Fruit fly (Drosophila melanogaster) whole organism: ENCODE measurements around the gene oc.

Experiments
- CG8478 ChIP-seq: fragments of >200 bp; optimal IDR thresholded peaks from 2 replicates; lab custom pipeline; 2018; ENCODE audit warnings: inconsistent platforms
- Dll ChIP-seq: fragments of >200 bp; optimal IDR thresholded peaks from 2 replicates; lab custom pipeline; 2017
- EcR ChIP-seq, 2 experiments: fragments of >200 bp; optimal IDR thresholded peaks; 2 replicates each; lab custom pipeline; 2017; ENCODE audit warnings: missing biosample characterization in 2 of 2, missing genetic modification characterization in 2 of 2, missing genetic modification reagents in 2 of 2
- pan ChIP-seq: fragments of >200 bp; optimal IDR thresholded peaks from 2 replicates; lab custom pipeline; 2017
- psq ChIP-seq: fragments of >200 bp; optimal IDR thresholded peaks from 2 replicates; lab custom pipeline; 2017
- usp ChIP-seq: fragments of >200 bp; optimal IDR thresholded peaks from 2 replicates; lab custom pipeline; 2017; ENCODE audit warnings: missing biosample characterization, missing genetic modification characterization, mixed read lengths

Gene oc

DNA sequence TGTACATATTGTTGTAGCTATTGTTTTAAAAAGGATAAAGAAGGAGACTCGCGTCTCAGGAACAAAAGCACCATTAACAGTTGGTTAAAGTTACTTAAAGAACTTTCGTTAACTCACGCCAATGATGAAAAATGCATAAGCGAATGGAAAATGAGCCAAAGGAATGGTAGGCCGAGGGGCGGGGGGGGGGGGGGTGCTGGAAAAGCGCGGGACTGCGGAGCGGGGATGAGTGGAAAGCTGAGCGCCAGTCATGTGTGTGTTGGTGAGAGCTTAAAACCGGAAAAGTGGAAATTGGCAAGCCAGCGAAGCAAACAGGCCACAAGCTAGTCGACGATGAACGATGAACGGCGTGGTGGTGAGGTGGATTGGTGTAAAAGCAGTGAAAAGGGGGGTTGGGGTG lies 7.6 kb upstream of the oc start:
- TF ChIP-seq EcR (GFP tag; optimal IDR thresholded peaks at IDR 0.05; lab: Kevin White, UChicago): no peak
- TF ChIP-seq CG8478 (lab: Kevin White, UChicago): no peak
- TF ChIP-seq Dll: no peak
- TF ChIP-seq psq (lab: Kevin White, UChicago): no peak
- TF ChIP-seq pan (lab: Kevin White, UChicago): no peak
- no peak for TF ChIP-seq usp

dm6 chrX:8656550-8657431 lies 6.3 kb upstream of the oc start:
- TF ChIP-seq usp (no peak), pan (lab: Kevin White, UChicago) (no peak), psq (lab: Kevin White, UChicago) (no peak), CG8478 (lab: Kevin White, UChicago) (no peak), Dll (no peak), EcR (GFP tag; optimal IDR thresholded peaks at IDR 0.05; lab: Kevin White, UChicago) (no peak)

DNA sequence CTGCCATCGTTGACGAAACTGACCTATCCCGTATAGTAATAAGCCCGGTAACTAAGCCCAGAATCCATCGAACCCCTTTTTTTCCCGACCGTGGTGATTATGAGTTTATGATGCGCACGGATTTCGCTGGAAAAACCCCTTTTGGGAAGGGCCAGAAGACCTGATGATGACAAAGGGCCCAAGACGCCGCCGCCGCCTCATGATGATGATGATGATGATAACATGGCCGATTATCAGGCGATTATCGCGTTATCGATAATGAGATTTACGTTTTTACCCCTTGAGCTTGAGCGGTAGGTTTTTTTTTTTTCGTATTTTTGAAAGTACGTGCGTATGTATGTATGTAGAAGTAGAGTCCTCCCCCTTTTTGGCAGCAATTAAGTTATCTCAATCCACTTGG lies 4.7 kb upstream of the oc start:
- TF ChIP-seq psq (lab: Kevin White, UChicago) (no peak), Dll (no peak), EcR (GFP tag; optimal IDR thresholded peaks at IDR 0.05; lab: Kevin White, UChicago) (no peak), pan (lab: Kevin White, UChicago) (no peak), CG8478 (lab: Kevin White, UChicago) (no peak), usp (no peak)

dm6 chrX:8653955-8654589 lies 3.6 kb upstream of the oc start:
- TF ChIP-seq usp (no peak), EcR (GFP tag; optimal IDR thresholded peaks at IDR 0.05; lab: Kevin White, UChicago) (no peak), pan (lab: Kevin White, UChicago) (no peak), psq (lab: Kevin White, UChicago) (no peak), CG8478 (lab: Kevin White, UChicago) (no peak), Dll (no peak)

- no peak for TF ChIP-seq pan (lab: Kevin White, UChicago)
- no peak for TF ChIP-seq usp
- no peak for TF ChIP-seq EcR (GFP tag; optimal IDR thresholded peaks at IDR 0.05; lab: Kevin White, UChicago)
- no peak for TF ChIP-seq psq (lab: Kevin White, UChicago)
- TF ChIP-seq CG8478 (lab: Kevin White, UChicago): no peak
- TF ChIP-seq Dll: no peak
Observed at dm6 chrX:8640636-8641216, 9.8 kb downstream of the oc start.

dm6 chrX:8637013-8637412 lies 13.5 kb downstream of the oc start:
- no peak for TF ChIP-seq Dll
- TF ChIP-seq usp: no peak
- TF ChIP-seq pan (lab: Kevin White, UChicago): no peak
- no peak for TF ChIP-seq psq (lab: Kevin White, UChicago)
- no peak for TF ChIP-seq CG8478 (lab: Kevin White, UChicago)
- no peak for TF ChIP-seq EcR (GFP tag; optimal IDR thresholded peaks at IDR 0.05; lab: Kevin White, UChicago)

DNA sequence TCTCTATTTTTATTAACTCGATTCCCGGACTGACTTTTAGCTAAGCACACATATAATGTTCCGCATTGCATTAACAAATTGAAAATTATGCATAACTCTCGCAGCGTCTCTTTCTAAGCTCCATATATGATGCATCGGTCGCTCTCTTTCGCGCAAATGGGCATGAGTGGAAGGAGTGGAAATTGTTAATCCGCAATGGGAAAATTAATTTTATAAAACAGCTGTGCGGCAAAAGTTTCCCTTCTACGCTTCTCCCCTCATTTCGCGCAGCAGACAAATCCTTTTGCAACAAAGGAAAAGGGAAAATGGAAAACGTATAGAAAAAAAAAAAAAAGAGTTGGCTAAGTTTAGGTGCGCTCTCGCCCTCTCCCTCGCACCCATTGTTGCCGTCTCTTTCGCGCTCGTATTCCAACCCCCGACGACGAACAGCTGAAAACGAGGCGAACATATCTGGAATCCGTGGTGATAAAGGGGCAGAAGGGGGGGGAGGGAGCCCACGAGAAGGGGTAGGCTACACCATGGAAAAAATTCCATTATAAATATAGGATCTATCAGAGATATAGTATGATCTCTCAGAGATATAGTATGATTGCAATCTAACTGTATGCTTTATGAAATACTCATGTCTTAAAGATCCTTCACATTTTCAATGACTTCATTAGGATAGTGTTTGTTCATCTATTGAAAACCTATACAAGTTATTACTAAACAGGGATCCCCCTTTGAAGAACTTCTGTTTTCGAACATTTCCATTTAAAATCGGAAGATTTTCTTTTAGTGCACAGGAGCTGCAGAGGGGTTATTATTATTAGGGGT lies 14.2 kb downstream of the oc start:
- TF ChIP-seq CG8478 (lab: Kevin White, UChicago): no peak

DNA sequence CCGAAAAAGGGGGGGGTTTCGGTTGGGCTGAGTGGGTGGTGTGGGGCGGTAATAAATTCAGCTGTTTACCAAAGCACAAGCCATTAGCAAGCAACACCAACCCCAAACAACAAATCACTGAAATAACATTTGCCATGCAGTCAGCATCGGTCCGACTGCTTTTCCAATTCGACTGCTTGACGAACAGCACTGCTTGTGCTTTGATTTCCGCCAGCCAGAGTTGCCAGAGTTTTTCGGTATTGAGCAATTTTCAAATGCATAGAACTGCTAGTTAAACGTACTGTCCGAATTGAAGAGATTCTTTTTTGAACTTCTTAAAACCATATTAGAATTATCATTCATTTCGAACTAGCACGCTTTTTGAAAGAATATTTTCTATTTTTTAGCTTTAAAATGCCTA lies 15.7 kb downstream of the oc start:
- TF ChIP-seq CG8478 (lab: Kevin White, UChicago): no peak
- TF ChIP-seq EcR (GFP tag; optimal IDR thresholded peaks at IDR 0.05; lab: Kevin White, UChicago): no peak
- TF ChIP-seq usp: no peak

dm6 chrX:8627171-8627570 lies 23.3 kb downstream of the oc start:
- TF ChIP-seq usp: no peak

DNA sequence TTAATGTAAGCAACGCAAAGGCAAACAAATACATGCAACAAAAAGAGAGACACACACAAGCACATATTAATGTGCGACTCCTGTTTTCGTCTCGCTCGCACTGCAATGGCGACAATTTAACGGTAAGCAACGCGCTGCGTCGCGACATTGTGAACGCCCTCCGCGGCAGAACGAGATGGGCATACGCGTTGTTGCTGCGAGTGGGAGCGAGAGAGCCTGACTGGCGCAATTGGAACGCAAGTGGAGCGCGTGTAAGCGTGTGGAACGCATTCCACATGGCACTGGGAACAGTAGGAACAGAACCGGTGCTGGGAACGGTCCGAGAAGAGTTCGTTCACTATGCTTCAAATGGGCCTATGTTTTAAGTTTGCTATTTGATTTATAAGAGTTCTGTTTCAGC lies 25.6 kb downstream of the oc start:
- peak; percentile 92 for TF ChIP-seq CG8478 (lab: Kevin White, UChicago)
- peak; percentile 51 for TF ChIP-seq Dll
- TF ChIP-seq psq (lab: Kevin White, UChicago): no peak

dm6 chrX:8622419-8622818 lies 28.1 kb downstream of the oc start:
- no peak for TF ChIP-seq Dll
- TF ChIP-seq CG8478 (lab: Kevin White, UChicago): no peak
- TF ChIP-seq EcR (GFP tag; optimal IDR thresholded peaks at IDR 0.05; lab: Kevin White, UChicago): no peak
- no peak for TF ChIP-seq psq (lab: Kevin White, UChicago)
- TF ChIP-seq pan (lab: Kevin White, UChicago): no peak
- TF ChIP-seq usp: no peak

DNA sequence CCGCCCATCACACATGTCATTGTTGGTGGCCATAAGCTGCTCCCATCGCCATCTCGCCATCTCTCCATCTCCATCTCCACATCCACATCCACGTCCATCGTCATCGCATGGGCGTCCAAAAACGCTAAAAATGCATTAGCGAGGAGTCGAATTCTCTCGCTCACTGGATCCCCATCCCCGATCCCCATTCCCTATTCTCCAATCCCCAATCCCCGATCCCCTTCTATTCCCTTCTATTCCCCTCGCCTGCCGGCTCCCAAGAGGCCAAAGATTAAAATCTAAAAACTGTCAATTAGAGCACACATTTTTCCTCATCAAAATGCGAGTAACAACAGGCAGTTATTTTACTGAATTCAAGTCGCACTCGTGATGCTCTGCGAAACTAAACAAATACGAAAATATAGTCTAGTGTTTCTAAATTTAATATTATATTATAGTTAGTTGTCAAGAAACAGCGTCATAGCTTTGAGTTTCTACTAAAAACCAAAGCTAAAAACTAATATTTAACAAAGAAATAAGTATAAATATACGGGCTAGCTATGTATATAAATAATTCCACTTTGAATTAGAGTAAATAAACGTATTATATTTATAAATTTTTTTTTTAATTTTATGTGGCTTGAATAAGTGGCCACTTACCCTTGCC lies 33.6 kb downstream of the oc start:
- no peak for TF ChIP-seq EcR (GFP tag; optimal IDR thresholded peaks at IDR 0.05; lab: Kevin White, UChicago)
- TF ChIP-seq usp: no peak
- TF ChIP-seq pan (lab: Kevin White, UChicago): no peak
- no peak for TF ChIP-seq Dll
- TF ChIP-seq psq (lab: Kevin White, UChicago): no peak
- no peak for TF ChIP-seq CG8478 (lab: Kevin White, UChicago)
